Fruit fly (Drosophila melanogaster) whole organism, embryonic: Measurements from ENCODE around the gene CG13081.

ENCODE experiments used
- Atf-2 ChIP-seq: fragments of 200-800 bp; sonication (Bioruptor generic); optimal IDR thresholded peaks from 2 replicates; lab custom pipeline; 2016; ENCODE audit warnings: missing biosample characterization, missing genetic modification characterization
- Atf6 ChIP-seq: fragments of 200-800 bp; sonication (Bioruptor generic); IDR thresholded peaks from 2 replicates; pipeline ENCODE4 v1.3.6; 2022; ENCODE audit warnings: missing biosample characterization, missing genetic modification characterization
- B-H1 ChIP-seq: fragments of 200-800 bp; sonication (Bioruptor generic); IDR thresholded peaks from 3 replicates; pipeline ENCODE4 v1.3.6; 2022; ENCODE audit warnings: missing biosample characterization, missing genetic modification characterization
- CG10565 ChIP-seq: fragments of 200-800 bp; sonication (Bioruptor generic); optimal IDR thresholded peaks from 3 replicates; lab custom pipeline; 2016; ENCODE audit warnings: missing biosample characterization, mild to moderate bottlenecking, missing genetic modification characterization
- CG12236 ChIP-seq: fragments of 200-800 bp; sonication (Bioruptor generic); optimal IDR thresholded peaks from 2 replicates; lab custom pipeline; 2016; ENCODE audit warnings: missing biosample characterization, missing genetic modification characterization
- CG13296 ChIP-seq: fragments of 200-800 bp; sonication (Bioruptor generic); optimal IDR thresholded peaks from 3 replicates; lab custom pipeline; 2018; ENCODE audit warnings: missing biosample characterization, mild to moderate bottlenecking, missing genetic modification characterization
- CG14014 ChIP-seq: fragments of 200-800 bp; sonication (Bioruptor generic); IDR thresholded peaks from 2 replicates; pipeline ENCODE4 v1.3.6; 2022; ENCODE audit warnings: missing biosample characterization, missing genetic modification characterization
- CG14441 ChIP-seq: fragments of 200-800 bp; sonication (Bioruptor generic); IDR thresholded peaks from 2 replicates; pipeline ENCODE4 v1.3.6; 2022; ENCODE audit warnings: missing biosample characterization, missing genetic modification characterization
- CG17186 ChIP-seq: fragments of 200-800 bp; sonication (Bioruptor generic); optimal IDR thresholded peaks from 3 replicates; lab custom pipeline; 2017; ENCODE audit warnings: missing biosample characterization, missing genetic modification reagents, missing genetic modification characterization
- CG1792 ChIP-seq: fragments of 200-800 bp; sonication (Bioruptor generic); optimal IDR thresholded peaks from 2 replicates; lab custom pipeline; 2016; ENCODE audit warnings: missing biosample characterization, missing genetic modification characterization
- CG2129 ChIP-seq: fragments of 200-800 bp; sonication (Bioruptor generic); IDR thresholded peaks from 2 replicates; pipeline ENCODE4 v1.3.6; 2022; ENCODE audit warnings: missing biosample characterization, missing genetic modification characterization; ENCODE audit not compliant: partially characterized antibody
- CG3163 ChIP-seq: fragments of 200-800 bp; sonication (Bioruptor generic); optimal IDR thresholded peaks from 3 replicates; lab custom pipeline; 2016; ENCODE audit warnings: missing biosample characterization, missing genetic modification characterization
- CG3281 ChIP-seq: fragments of 200-800 bp; sonication (Bioruptor generic); optimal IDR thresholded peaks from 3 replicates; lab custom pipeline; 2017; ENCODE audit warnings: missing biosample characterization, mild to moderate bottlenecking, missing genetic modification characterization
- CG6765 ChIP-seq: fragments of 200-800 bp; sonication (Bioruptor generic); optimal IDR thresholded peaks from 3 replicates; lab custom pipeline; 2017; ENCODE audit warnings: missing biosample characterization, mild to moderate bottlenecking, missing genetic modification characterization
- CG7963 ChIP-seq: fragments of 200-800 bp; sonication (Bioruptor generic); IDR thresholded peaks from 3 replicates; pipeline ENCODE4 v1.3.6; 2022; ENCODE audit warnings: missing biosample characterization, missing genetic modification characterization; ENCODE audit not compliant: partially characterized antibody
- CG9932 ChIP-seq: fragments of 200-800 bp; sonication (Bioruptor generic); IDR thresholded peaks from 2 replicates; pipeline ENCODE4 v1.3.6; 2022; ENCODE audit warnings: missing biosample characterization, missing genetic modification characterization
- Dbx ChIP-seq: fragments of 200-800 bp; sonication (Bioruptor generic); IDR thresholded peaks from 3 replicates; pipeline ENCODE4 v1.3.6; 2022; ENCODE audit warnings: missing biosample characterization, missing genetic modification characterization
- Dll ChIP-seq: fragments of 200-800 bp; sonication (Bioruptor generic); IDR thresholded peaks from 4 replicates; pipeline ENCODE4 v1.3.6; 2022; ENCODE audit warnings: missing biosample characterization, missing genetic modification characterization; ENCODE audit not compliant: partially characterized antibody
- Dref ChIP-seq: fragments of 200-800 bp; sonication (Bioruptor generic); IDR thresholded peaks from 2 replicates; pipeline ENCODE4 v1.3.6; 2022; ENCODE audit warnings: missing biosample characterization, missing genetic modification characterization
- E2f2 ChIP-seq: fragments of 200-800 bp; sonication (Bioruptor generic); IDR thresholded peaks from 2 replicates; pipeline ENCODE4 v1.3.6; 2022; ENCODE audit warnings: missing biosample characterization, missing genetic modification characterization
- Elba2 ChIP-seq: fragments of 200-800 bp; sonication (Bioruptor generic); optimal IDR thresholded peaks from 3 replicates; lab custom pipeline; 2016; ENCODE audit warnings: missing biosample characterization, missing genetic modification characterization
- Jarid2 ChIP-seq: fragments of 200-800 bp; sonication (Bioruptor generic); optimal IDR thresholded peaks from 3 replicates; lab custom pipeline; 2017; ENCODE audit warnings: mild to moderate bottlenecking, missing biosample characterization, missing genetic modification reagents, missing genetic modification characterization
- Med ChIP-seq: fragments of 200-800 bp; sonication (Bioruptor generic); peaks from one replicate; lab custom pipeline; 2016; ENCODE audit warnings: missing biosample characterization, missing genetic modification characterization, mild to moderate bottlenecking, inconsistent platforms, moderate library complexity
- NFAT ChIP-seq: fragments of 200-800 bp; sonication (Bioruptor generic); IDR thresholded peaks from 2 replicates; pipeline ENCODE4 v1.3.6; 2022; ENCODE audit warnings: missing biosample characterization, missing genetic modification characterization
- Nf-YA ChIP-seq: fragments of 200-800 bp; sonication (Bioruptor generic); IDR thresholded peaks from 2 replicates; pipeline ENCODE4 v1.3.6; 2022; ENCODE audit warnings: missing biosample characterization, missing genetic modification characterization
- Sry-β ChIP-seq: fragments of 200-800 bp; sonication (Bioruptor generic); optimal IDR thresholded peaks from 2 replicates; lab custom pipeline; 2018; ENCODE audit warnings: missing biosample characterization, mild to moderate bottlenecking, missing genetic modification characterization, moderate library complexity
- Sry-δ ChIP-seq: fragments of 200-800 bp; sonication (Bioruptor generic); optimal IDR thresholded peaks from 2 replicates; lab custom pipeline; 2016; ENCODE audit warnings: missing biosample characterization, missing genetic modification characterization
- Tbp ChIP-seq: fragments of >200 bp; optimal IDR thresholded peaks from 2 replicates; lab custom pipeline; 2018; ENCODE audit warnings: missing biosample characterization, missing genetic modification characterization
- Vsx1 ChIP-seq: fragments of 200-800 bp; sonication (Bioruptor generic); optimal IDR thresholded peaks from 2 replicates; lab custom pipeline; 2017; ENCODE audit warnings: missing biosample characterization, mild to moderate bottlenecking, missing genetic modification characterization, missing genetic modification reagents
- chn ChIP-seq: fragments of 200-800 bp; sonication (Bioruptor generic); optimal IDR thresholded peaks from 2 replicates; lab custom pipeline; 2016; ENCODE audit warnings: missing biosample characterization, missing genetic modification characterization
- corto ChIP-seq: fragments of 200-800 bp; sonication (Bioruptor generic); optimal IDR thresholded peaks from 2 replicates; lab custom pipeline; 2016; ENCODE audit warnings: missing biosample characterization, mild to moderate bottlenecking, missing genetic modification characterization, moderate library complexity
- crc ChIP-seq: fragments of 200-800 bp; sonication (Bioruptor generic); optimal IDR thresholded peaks from 2 replicates; lab custom pipeline; 2016; ENCODE audit warnings: missing biosample characterization, missing genetic modification characterization
- croc ChIP-seq: fragments of 200-800 bp; sonication (Bioruptor generic); conservative IDR thresholded peaks from 3 replicates; pipeline ENCODE4 v1.3.6; 2022; ENCODE audit warnings: missing biosample characterization, missing genetic modification characterization
- disco-r ChIP-seq: fragments of 200-800 bp; sonication (Bioruptor generic); optimal IDR thresholded peaks from 2 replicates; lab custom pipeline; 2016; ENCODE audit warnings: missing biosample characterization, missing genetic modification characterization
- en ChIP-seq: fragments of 200-800 bp; sonication (Bioruptor generic); optimal IDR thresholded peaks from 2 replicates; lab custom pipeline; 2016; ENCODE audit warnings: missing biosample characterization, missing genetic modification characterization
- eve ChIP-seq, 2 experiments: fragments of >200 bp; optimal IDR thresholded peaks; 2 replicates each; lab custom pipeline; 2017; ENCODE audit warnings: missing biosample characterization in 2 of 2, missing genetic modification characterization in 2 of 2
- eyg ChIP-seq: fragments of 200-800 bp; sonication (Bioruptor generic); optimal IDR thresholded peaks from 3 replicates; lab custom pipeline; 2016; ENCODE audit warnings: missing biosample characterization, missing genetic modification characterization
- hb ChIP-seq: fragments of 200-800 bp; sonication (Bioruptor generic); IDR thresholded peaks from 3 replicates; pipeline ENCODE4 v1.3.6; 2022; ENCODE audit warnings: missing biosample characterization, missing genetic modification characterization; ENCODE audit not compliant: partially characterized antibody
- ind ChIP-seq: fragments of 200-800 bp; sonication (Bioruptor generic); optimal IDR thresholded peaks from 3 replicates; lab custom pipeline; 2016; ENCODE audit warnings: missing biosample characterization, missing genetic modification characterization
- kay ChIP-seq: fragments of 200-800 bp; sonication (Bioruptor generic); optimal IDR thresholded peaks from 2 replicates; lab custom pipeline; 2016; ENCODE audit warnings: missing biosample characterization, missing genetic modification characterization
- lov ChIP-seq, 2 experiments: fragments of 200-800 bp in 1 of 2; fragments of >200 bp in 1 of 2; sonication (Bioruptor generic) in 1 of 2; IDR thresholded peaks in 1 of 2; optimal IDR thresholded peaks in 1 of 2; 2 replicates in 1 of 2; 3 replicates in 1 of 2; pipeline versions ENCODE4 v1.3.6 to Lab custom; 2017 to 2022; ENCODE audit warnings: missing biosample characterization in 1 of 2, missing genetic modification characterization in 1 of 2
- nom ChIP-seq: fragments of 200-800 bp; sonication (Bioruptor generic); optimal IDR thresholded peaks from 2 replicates; lab custom pipeline; 2017; ENCODE audit warnings: missing biosample characterization, missing genetic modification characterization, mild to moderate bottlenecking, moderate library complexity, missing genetic modification reagents
- pnt ChIP-seq: fragments of 200-800 bp; sonication (Bioruptor generic); optimal IDR thresholded peaks from 3 replicates; lab custom pipeline; 2016; ENCODE audit warnings: missing biosample characterization, missing genetic modification characterization
- ro ChIP-seq: fragments of 200-800 bp; sonication (Bioruptor generic); IDR thresholded peaks from 2 replicates; pipeline ENCODE4 v1.3.6; 2022; ENCODE audit warnings: missing biosample characterization, missing genetic modification characterization
- row ChIP-seq: fragments of 200-800 bp; sonication (Bioruptor generic); IDR thresholded peaks from 3 replicates; pipeline ENCODE4 v1.3.6; 2022; ENCODE audit warnings: missing biosample characterization, missing genetic modification characterization
- sim ChIP-seq: fragments of 200-800 bp; sonication (Bioruptor generic); IDR thresholded peaks from 2 replicates; pipeline ENCODE4 v1.3.6; 2022; ENCODE audit warnings: missing biosample characterization, missing genetic modification characterization
- sr ChIP-seq: fragments of 200-800 bp; sonication (Bioruptor generic); IDR thresholded peaks from 3 replicates; pipeline ENCODE4 v1.3.6; 2022; ENCODE audit warnings: missing biosample characterization, missing genetic modification characterization
- unc-4 ChIP-seq: fragments of 200-800 bp; sonication (Bioruptor generic); IDR thresholded peaks from 2 replicates; pipeline ENCODE4 v1.3.6; 2022; ENCODE audit warnings: missing biosample characterization, missing genetic modification characterization; ENCODE audit not compliant: partially characterized antibody
- vnd ChIP-seq: fragments of 200-800 bp; sonication (Bioruptor generic); IDR thresholded peaks from 3 replicates; pipeline ENCODE4 v1.3.6; 2022; ENCODE audit warnings: missing biosample characterization, missing genetic modification characterization; ENCODE audit not compliant: partially characterized antibody
- wdn ChIP-seq: fragments of 200-800 bp; sonication (Bioruptor generic); IDR thresholded peaks from 2 replicates; pipeline ENCODE4 v1.3.6; 2022; ENCODE audit warnings: missing biosample characterization, missing genetic modification characterization
- wor ChIP-seq: fragments of 200-800 bp; sonication (Bioruptor generic); IDR thresholded peaks from 2 replicates; pipeline ENCODE4 v1.3.6; 2022; ENCODE audit warnings: missing biosample characterization, missing genetic modification characterization

CG13081 gene

DNA sequence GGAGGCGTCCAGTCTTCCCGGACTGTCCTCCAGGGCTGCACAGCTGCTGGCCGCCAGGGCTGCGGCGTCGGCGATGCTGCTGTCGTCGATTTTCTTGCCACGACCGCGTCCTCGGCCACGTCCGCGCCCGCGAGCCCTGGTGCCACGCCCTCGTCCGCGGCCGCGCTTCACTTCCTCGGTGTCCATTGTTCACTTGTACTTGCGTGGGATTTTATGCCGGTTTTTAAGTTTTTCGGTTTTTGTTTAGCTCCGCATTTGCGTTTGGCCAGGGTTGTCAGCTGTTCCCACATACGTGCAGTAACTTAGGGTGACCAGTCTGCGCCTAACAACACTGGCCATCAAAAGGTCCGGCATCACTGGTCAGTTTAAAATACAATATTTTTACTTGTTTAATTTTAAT is 41.8 kb downstream of the CG13081 start, which contains the start of gene Hakai (continued):
- TF ChIP-seq sr (GFP tag; lab: Robert Waterston, UW) = no peak
- no peak for TF ChIP-seq wor (GFP tag; lab: Robert Waterston, UW)
- TF ChIP-seq CG6765 = no peak
- no peak for TF ChIP-seq sim (GFP tag; lab: Robert Waterston, UW)
- TF ChIP-seq Sry-β = no peak
- TF ChIP-seq Dll (GFP tag; lab: Robert Waterston, UW) = peak; percentile 62; the same call in 3 of the 4 replicates
- TF ChIP-seq CG14441 (GFP tag; lab: Robert Waterston, UW) = peak; percentile 58; the same call in 1 of the 2 replicates
- no peak for TF ChIP-seq Atf-2 (GFP tag; lab: Kevin White, UChicago)
- peak; percentile 54 for TF ChIP-seq chn (GFP tag; lab: Kevin White, UChicago)
- peak; percentile 77 for TF ChIP-seq ind
- peak; percentile 61; the same call in 1 of the 2 replicates for TF ChIP-seq CG14014 (GFP tag; lab: Robert Waterston, UW)
- no peak for TF ChIP-seq B-H1
- TF ChIP-seq hb = 0 out of 3 replicates have a peak, but pooled peaks have one; percentile 25
- peak; percentile 61 for TF ChIP-seq CG1792
- no peak for TF ChIP-seq nom
- peak; percentile 1 for TF ChIP-seq Elba2 (GFP tag; lab: Kevin White, UChicago)
- TF ChIP-seq CG9932 = peak; percentile 83
- peak; percentile 54 for TF ChIP-seq CG3163 (GFP tag; lab: Kevin White, UChicago)
- TF ChIP-seq CG2129 (GFP tag; lab: Robert Waterston, UW) = no peak
- peak; percentile 73 for TF ChIP-seq row
- TF ChIP-seq Dref (GFP tag; lab: Robert Waterston, UW) = peak; percentile 48
- no peak for TF ChIP-seq Jarid2
- no peak for TF ChIP-seq corto (GFP tag; lab: Kevin White, UChicago)
- TF ChIP-seq Tbp = no peak
- peak; percentile 12 for TF ChIP-seq en (GFP tag; lab: Kevin White, UChicago)
- TF ChIP-seq crc (GFP tag; lab: Kevin White, UChicago) = peak; percentile 41
- no peak for TF ChIP-seq Atf6 (GFP tag; lab: Robert Waterston, UW)
- no peak for TF ChIP-seq Nf-YA (GFP tag; lab: Robert Waterston, UW)
- 0 out of 3 replicates have a peak, but pooled peaks have one; percentile 32 for TF ChIP-seq CG7963 (GFP tag; lab: Robert Waterston, UW)
- peak; percentile 96 for TF ChIP-seq Med (GFP tag; lab: Kevin White, UChicago)
- peak; percentile 79 for TF ChIP-seq CG17186 (GFP tag; lab: Kevin White, UChicago)
- no peak for TF ChIP-seq lov (optimal IDR thresholded peaks at IDR 0.05; lab: Kevin White, UChicago)
- no peak for TF ChIP-seq lov (GFP tag; IDR thresholded peaks at IDR 0.05; lab: Robert Waterston, UW)
- TF ChIP-seq eve (GFP tag; optimal IDR thresholded peaks at IDR 0.05; lab: Kevin White, UChicago) = no peak
- no peak for TF ChIP-seq kay (GFP tag; lab: Kevin White, UChicago)
- peak; percentile 73 for TF ChIP-seq CG3281
- no peak for TF ChIP-seq CG12236 (GFP tag; lab: Kevin White, UChicago)
- TF ChIP-seq Vsx1 (GFP tag; lab: Kevin White, UChicago) = no peak
- no peak for TF ChIP-seq disco-r (GFP tag; lab: Kevin White, UChicago)
- TF ChIP-seq Dbx (GFP tag; lab: Robert Waterston, UW) = peak; percentile 69; the same call in 2 of the 3 replicates
- peak; percentile 70 for TF ChIP-seq pnt (GFP tag; lab: Kevin White, UChicago)
- TF ChIP-seq unc-4 (GFP tag; lab: Robert Waterston, UW) = peak; percentile 54
- TF ChIP-seq eyg (GFP tag; lab: Kevin White, UChicago) = peak; percentile 58
- TF ChIP-seq CG10565 = no peak
- TF ChIP-seq NFAT (GFP tag; lab: Robert Waterston, UW) = peak; percentile 72
- no peak for TF ChIP-seq wdn (GFP tag; lab: Robert Waterston, UW)
- TF ChIP-seq E2f2 (GFP tag; lab: Robert Waterston, UW) = peak; percentile 82
- peak; percentile 46; the same call in 2 of the 3 replicates for TF ChIP-seq croc (GFP tag; lab: Robert Waterston, UW)
- peak; percentile 38; the same call in 1 of the 3 replicates for TF ChIP-seq vnd
- TF ChIP-seq ro (GFP tag; lab: Robert Waterston, UW) = no peak
- peak; percentile 17 for TF ChIP-seq CG13296 (GFP tag; lab: Kevin White, UChicago)
- TF ChIP-seq Sry-δ = peak; percentile 55
